Fruit fly (Drosophila melanogaster): ENCODE data around the gene CG5989.
A peak's percentile ranks its signal among the peaks of the same experiment; 100 is the strongest.

Gene CG5989

DNA sequence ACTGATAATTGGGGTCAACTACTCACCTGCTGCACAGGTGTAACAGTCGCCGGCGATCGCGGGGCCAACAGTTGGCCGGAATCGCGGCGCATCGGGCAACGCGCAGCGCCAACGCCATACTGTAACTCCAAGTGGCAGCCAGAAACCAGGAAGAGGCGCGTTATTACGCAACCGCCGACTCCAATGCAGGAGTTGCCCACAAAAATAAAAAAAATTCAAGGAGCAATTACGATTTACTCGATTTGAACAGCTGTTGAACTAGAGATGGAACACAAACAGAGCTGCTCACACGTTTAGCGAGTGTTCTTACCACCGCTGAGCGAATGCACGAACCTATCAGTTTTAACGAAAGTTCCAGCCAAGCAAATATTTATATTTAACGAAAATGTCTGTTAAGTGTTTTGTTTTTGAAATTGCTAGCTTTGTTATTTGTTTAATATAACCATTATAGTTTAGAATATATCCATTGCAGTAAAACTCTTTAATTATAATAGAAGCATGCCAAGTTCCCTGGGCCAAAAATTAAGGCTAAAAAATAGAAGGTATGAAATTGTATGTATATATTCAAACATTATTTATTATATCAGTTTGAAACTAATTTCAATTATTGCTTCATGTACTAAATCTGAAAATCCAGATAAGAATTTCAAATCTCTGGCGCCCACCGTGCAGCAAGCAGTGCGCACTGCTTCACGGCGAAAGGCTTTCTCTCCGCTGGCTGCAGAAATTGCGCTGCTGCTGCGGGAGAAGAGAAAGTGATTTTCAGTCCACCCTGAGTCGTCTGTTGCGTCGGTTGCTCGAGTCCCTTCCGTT lies at the start of gene CG5989, which contains the start of gene CG6282 (continued):
- TF ChIP-seq crc (GFP tag; optimal IDR thresholded peaks at IDR 0.05), result no peak
- peak; percentile 89 to 98 for TF ChIP-seq crp (GFP tag; optimal IDR thresholded peaks at IDR 0.05)
- TF ChIP-seq CG6175 (GFP tag; IDR thresholded peaks at IDR 0.05), result no peak
- TF ChIP-seq sqz (GFP tag; optimal IDR thresholded peaks at IDR 0.05), result no peak
- TF ChIP-seq CG30020 (tag; optimal IDR thresholded peaks at IDR 0.05), result no peak
- TF ChIP-seq fru (optimal IDR thresholded peaks at IDR 0.05), result no peak
- TF ChIP-seq CG4707 (GFP tag; optimal IDR thresholded peaks at IDR 0.05), result peak; percentile 96
- no peak for TF ChIP-seq CG3065 (GFP tag; optimal IDR thresholded peaks at IDR 0.05)
- TF ChIP-seq CG31388 (GFP tag; optimal IDR thresholded peaks at IDR 0.05), result no peak
- no peak for TF ChIP-seq CG1602 (GFP tag; optimal IDR thresholded peaks at IDR 0.05)
- peak; percentile 36; the same call in 2 of the 3 replicates for TF ChIP-seq CG17361 (GFP tag; IDR thresholded peaks at IDR 0.05)
- TF ChIP-seq CG2120 (GFP tag; optimal IDR thresholded peaks at IDR 0.05), result peak; percentile 70
- TF ChIP-seq exex (tag; optimal IDR thresholded peaks at IDR 0.05), result peak; percentile 81
- no peak for TF ChIP-seq peb (GFP tag; IDR thresholded peaks at IDR 0.05)
- 0 out of 2 replicates have a peak, but pooled peaks have one; percentile 31 for TF ChIP-seq Poxn (GFP tag; IDR thresholded peaks at IDR 0.05)
- no peak for TF ChIP-seq usp (GFP tag; optimal IDR thresholded peaks at IDR 0.05)
- TF ChIP-seq CG17385 (GFP tag; optimal IDR thresholded peaks at IDR 0.05), result peak; percentile 39
- peak; percentile 98 for TF ChIP-seq CG2116 (GFP tag; optimal IDR thresholded peaks at IDR 0.05)
- TF ChIP-seq CG18619 (GFP tag; optimal IDR thresholded peaks at IDR 0.05), result peak; percentile 19
- no peak for TF ChIP-seq sima (GFP tag; optimal IDR thresholded peaks at IDR 0.05)
- peak; percentile 14 for TF ChIP-seq CG12769 (tag; optimal IDR thresholded peaks at IDR 0.05)
- no peak for TF ChIP-seq Nf-YA (GFP tag; IDR thresholded peaks at IDR 0.05)
- 0 out of 2 replicates have a peak, but pooled peaks have one; percentile 39 for TF ChIP-seq Adf1 (GFP tag; IDR thresholded peaks at IDR 0.05)
- TF ChIP-seq ash1 (GFP tag; optimal IDR thresholded peaks at IDR 0.05), result no peak
- no peak for TF ChIP-seq CG10543 (GFP tag; optimal IDR thresholded peaks at IDR 0.05)
- no peak for TF ChIP-seq CG16815 (GFP tag; optimal IDR thresholded peaks at IDR 0.05)
- TF ChIP-seq CG2889 (GFP tag; IDR thresholded peaks at IDR 0.05), result peak; percentile 49; the same call in 2 of the 3 replicates
- peak; percentile 60 for TF ChIP-seq unpg (GFP tag; optimal IDR thresholded peaks at IDR 0.05)
- peak; percentile 31 for TF ChIP-seq pho (GFP tag; optimal IDR thresholded peaks at IDR 0.05)
- peak; percentile 58 for TF ChIP-seq CTCF (GFP tag; optimal IDR thresholded peaks at IDR 0.05)
- TF ChIP-seq pita (GFP tag; optimal IDR thresholded peaks at IDR 0.05), result peak; percentile 89
- TF ChIP-seq CG11247 (GFP tag; IDR thresholded peaks at IDR 0.05), result no peak
- TF ChIP-seq CG3407 (GFP tag; optimal IDR thresholded peaks at IDR 0.05), result peak; percentile 56
- TF ChIP-seq CG6683 (GFP tag; optimal IDR thresholded peaks at IDR 0.05), result peak; percentile 13
- peak; percentile 57 for TF ChIP-seq CG14014 (GFP tag; IDR thresholded peaks at IDR 0.05)
- TF ChIP-seq z (GFP tag; IDR thresholded peaks at IDR 0.05), result no peak
- TF ChIP-seq klu (GFP tag; IDR thresholded peaks at IDR 0.05), result no peak
- TF ChIP-seq bsh (GFP tag; optimal IDR thresholded peaks at IDR 0.05), result peak in 1 of 2 experiments; percentile 56
- TF ChIP-seq slbo (GFP tag; IDR thresholded peaks at IDR 0.05), result peak; percentile 71
- no peak for TF ChIP-seq CG4404 (GFP tag; IDR thresholded peaks at IDR 0.05)
- TF ChIP-seq CG18262 (tag; optimal IDR thresholded peaks at IDR 0.05), result peak; percentile 13
- TF ChIP-seq Spps (tag; optimal IDR thresholded peaks at IDR 0.05), result no peak
- TF ChIP-seq Max (GFP tag; optimal IDR thresholded peaks at IDR 0.05), result peak; percentile 52
- TF ChIP-seq lilli (GFP tag; optimal IDR thresholded peaks at IDR 0.05), result peak; percentile 54
- TF ChIP-seq CG2712 (tag; optimal IDR thresholded peaks at IDR 0.05), result peak; percentile 24
- TF ChIP-seq BEAF-32 (GFP tag; optimal IDR thresholded peaks at IDR 0.05), result peak; percentile 73
- no peak for TF ChIP-seq CG31441 (GFP tag; IDR thresholded peaks at IDR 0.05)
- TF ChIP-seq disco-r (GFP tag; optimal IDR thresholded peaks at IDR 0.05), result no peak
- no peak for TF ChIP-seq CG11093 (GFP tag; IDR thresholded peaks at IDR 0.05)
- peak; percentile 11 for TF ChIP-seq CG13624 (GFP tag; optimal IDR thresholded peaks at IDR 0.05)
- TF ChIP-seq bowl (GFP tag; IDR thresholded peaks at IDR 0.05), result no peak
